Worm (Caenorhabditis elegans) whole organism, dauer: ENCODE data around the gene F44E5.4.
"Not testable (repeated sequence)": the region's sequence is repeated elsewhere in the genome, so short reads cannot be mapped to it uniquely, and the experiment has no call there.

Experiments
- unc-62 ChIP-seq: sonication (generic microtip); optimal IDR thresholded peaks from 2 replicates; lab custom pipeline; 2017; ENCODE audit warnings: missing biosample characterization, missing genetic modification reagents, missing genetic modification characterization

Gene F44E5.4

ce11 chrII:11759277-11759676 is at the start of gene F44E5.4, which contains the start of gene F44E5.5:
TSS of gene F44E5.4 (minus strand) at chrII:11759311.
TSS of gene F44E5.5 (plus strand) at chrII:11759662.
- not testable (repeated sequence) for TF ChIP-seq unc-62 (GFP tag; lab: Kevin White, UChicago)

DNA sequence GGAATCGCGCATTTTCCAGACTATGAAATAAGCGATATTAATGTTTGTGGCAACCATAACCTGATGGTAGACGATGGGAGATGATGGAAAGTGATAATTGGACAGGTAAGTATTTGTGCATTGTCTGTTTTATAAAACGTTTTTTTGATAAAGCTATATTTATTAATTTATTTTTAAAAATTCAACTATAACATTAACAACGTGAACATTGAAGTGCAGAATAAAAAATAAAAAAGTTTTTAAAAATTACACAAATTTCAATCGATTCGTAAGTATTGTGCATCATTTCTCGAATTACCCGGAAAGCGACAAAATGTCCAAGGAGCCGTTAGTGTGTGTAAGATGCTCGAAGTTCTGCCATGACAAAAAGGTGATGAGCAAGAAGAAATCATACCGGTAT is 47.1 kb upstream of the F44E5.4 start, which contains the start of gene jmjd-1.1:
Gene jmjd-1.1, plus strand, starts transcription at position 301 of the 400 bp plus-strand sequence.
- no peak for TF ChIP-seq unc-62 (GFP tag; lab: Kevin White, UChicago)

DNA sequence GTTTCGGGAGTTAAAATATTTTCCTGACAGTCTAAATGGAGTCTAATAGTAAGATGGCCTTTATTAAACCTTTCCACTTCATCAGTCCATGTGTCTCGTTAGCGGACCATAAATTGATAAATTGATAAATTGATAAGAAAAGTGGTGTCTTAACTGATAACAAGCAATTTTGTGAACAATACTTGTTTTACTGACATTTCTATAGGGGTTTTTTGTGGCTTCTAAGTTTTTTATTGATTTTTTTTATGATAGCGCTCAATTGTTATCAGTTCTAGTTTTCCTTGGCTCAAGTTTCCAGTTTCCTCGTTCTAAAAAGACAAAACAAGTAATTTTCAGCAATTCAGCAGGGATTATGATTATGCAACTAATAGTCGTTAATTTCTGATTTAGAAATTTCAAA is 43.3 kb upstream of the F44E5.4 start, which contains the start of gene F43G6.17:
Gene F43G6.17, plus strand, starts transcription at position 301 of the 400 bp plus-strand sequence.
- TF ChIP-seq unc-62 (GFP tag; lab: Kevin White, UChicago), result no peak

- no peak for TF ChIP-seq unc-62 (GFP tag; lab: Kevin White, UChicago)
These were observed 39.6 kb upstream of the F44E5.4 start, which contains the start of gene hda-5 for ce11 chrII:11798737-11799136. TSS of gene hda-5 (plus strand) at chrII:11799037.

- no peak for TF ChIP-seq unc-62 (GFP tag; lab: Kevin White, UChicago)
These were observed 38.1 kb upstream of the F44E5.4 start for ce11 chrII:11797194-11797593.

DNA sequence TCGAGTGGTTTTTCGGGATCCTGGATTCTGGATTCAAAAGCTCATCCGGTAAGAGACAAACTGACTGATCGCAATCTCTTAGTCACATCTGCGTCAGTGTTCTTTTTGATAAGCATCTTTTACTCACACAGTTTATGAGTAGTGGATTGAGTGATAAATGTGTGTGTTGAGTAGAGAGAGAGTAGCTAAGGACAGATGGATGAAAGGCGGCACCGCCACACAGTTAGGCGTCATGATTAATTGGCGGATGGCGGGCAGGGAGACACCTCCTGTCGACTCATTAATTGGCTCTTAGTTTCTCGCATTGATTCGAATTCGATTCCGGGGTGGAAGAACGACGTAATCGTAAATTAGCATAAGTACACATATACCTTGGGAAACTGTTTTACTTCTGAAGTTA is 35.3 kb upstream of the F44E5.4 start:
- no peak for TF ChIP-seq unc-62 (GFP tag; lab: Kevin White, UChicago)

DNA sequence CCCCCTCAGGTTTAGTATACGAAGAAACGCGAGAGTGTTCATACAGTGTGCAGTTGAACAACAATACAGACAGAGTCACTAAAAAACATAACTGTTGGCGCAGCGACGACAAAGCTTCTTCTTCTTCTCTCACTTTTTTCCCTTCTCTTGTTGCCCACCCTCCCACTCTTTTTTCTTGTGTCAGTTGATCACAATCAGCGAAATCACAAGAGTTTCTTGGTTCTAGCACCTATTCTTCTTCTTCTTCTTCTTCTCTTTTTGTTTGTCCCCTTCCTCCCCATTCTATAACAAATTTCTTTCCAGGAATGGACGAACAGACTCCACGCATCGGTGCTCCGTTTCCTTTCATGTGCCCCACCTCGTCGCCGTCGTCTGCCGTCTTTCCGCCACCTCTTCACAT is 31.3 kb upstream of the F44E5.4 start, which contains the start of gene F43G6.4:
Gene F43G6.4, plus strand, starts transcription at position 301 of the 400 bp plus-strand sequence.
- TF ChIP-seq unc-62 (GFP tag; lab: Kevin White, UChicago), result no peak

DNA sequence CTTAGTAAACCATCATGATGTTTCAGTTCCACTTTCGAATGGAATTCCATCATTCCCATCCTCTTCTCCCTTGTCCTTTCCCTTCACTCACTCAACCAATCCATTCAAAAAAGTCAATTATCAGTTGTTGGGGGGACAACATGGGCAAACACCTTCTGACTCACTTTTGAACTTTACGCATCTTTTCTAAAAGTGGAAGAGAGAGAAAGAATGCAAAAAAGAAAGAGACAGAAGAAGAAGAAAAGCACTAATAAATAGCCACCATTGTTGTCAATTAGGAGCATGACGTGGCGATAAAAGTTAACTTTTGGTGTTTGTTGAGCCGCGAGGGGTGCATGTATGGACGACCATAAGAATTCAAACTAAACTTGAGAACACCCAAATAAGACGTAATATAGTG is 28.9 kb upstream of the F44E5.4 start:
- no peak for TF ChIP-seq unc-62 (GFP tag; lab: Kevin White, UChicago)

ce11 chrII:11782493-11782892 is 23.4 kb upstream of the F44E5.4 start, which contains the start of gene F43G6.16:
TSS of gene F43G6.16 (minus strand) at chrII:11782633.
- no peak for TF ChIP-seq unc-62 (GFP tag; lab: Kevin White, UChicago)

DNA sequence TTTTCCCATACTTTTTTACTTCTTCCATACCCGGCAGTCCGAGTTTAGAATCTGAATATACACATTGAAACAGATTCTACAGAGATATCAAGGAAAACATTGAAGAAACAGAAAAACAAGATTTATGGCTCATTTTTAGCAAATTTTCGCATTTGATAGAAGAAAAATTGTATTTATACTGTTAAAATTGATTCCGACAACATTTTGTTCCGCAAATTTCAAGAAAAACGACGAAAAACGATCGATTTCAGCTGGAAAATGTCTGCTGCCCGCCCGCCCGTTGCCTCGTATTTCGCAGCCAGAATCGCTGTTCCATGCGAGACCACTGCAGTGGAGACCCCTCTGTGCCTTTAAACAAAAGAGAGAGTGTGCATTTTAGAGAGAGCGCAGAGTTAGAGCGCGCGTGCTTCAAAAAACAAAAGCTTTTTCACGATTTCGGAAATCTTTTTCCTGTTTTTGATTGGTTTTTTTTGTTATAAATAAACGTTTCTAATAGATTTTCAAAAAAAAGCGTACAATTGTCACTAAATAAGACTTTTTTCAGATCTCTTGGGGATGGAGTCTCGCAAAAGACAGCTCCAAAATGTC is 18.9 kb upstream of the F44E5.4 start, which contains the start of the genes patr-1 and dna-2:
Gene patr-1, minus strand, starts transcription at position 51 of the 588 bp plus-strand sequence.
Gene dna-2, plus strand, starts transcription at position 538 of the 588 bp plus-strand sequence.
- TF ChIP-seq unc-62 (GFP tag; lab: Kevin White, UChicago), result no peak

DNA sequence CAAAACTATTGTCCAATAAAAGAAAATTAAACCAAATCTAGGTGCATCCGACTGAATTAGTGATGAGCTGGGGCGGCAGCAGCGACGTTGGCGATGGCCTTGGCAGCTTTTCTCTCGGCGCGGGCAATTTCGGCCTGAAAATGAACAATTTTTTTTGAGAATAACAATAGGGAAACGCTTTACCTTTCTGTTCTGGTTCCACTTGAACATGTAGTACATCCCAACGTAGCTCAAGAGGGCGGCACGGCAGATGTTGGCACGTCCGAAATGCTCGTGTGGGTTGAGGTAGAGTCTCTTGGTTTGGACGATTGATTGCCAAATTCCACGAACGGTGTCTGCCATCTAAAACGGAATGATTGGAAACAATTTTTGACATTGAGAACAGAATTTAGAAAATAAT is 15.1 kb upstream of the F44E5.4 start, which contains the start of gene F44E5.1:
Gene F44E5.1, minus strand, starts transcription at position 342 of the 400 bp plus-strand sequence.
- no peak for TF ChIP-seq unc-62 (GFP tag; lab: Kevin White, UChicago)

ce11 chrII:11772364-11772763 is 13.3 kb upstream of the F44E5.4 start, which contains the start of gene F44E5.15:
TSS of gene F44E5.15 (plus strand) at chrII:11772664.
- TF ChIP-seq unc-62 (GFP tag; lab: Kevin White, UChicago), result no peak

- no peak for TF ChIP-seq unc-62 (GFP tag; lab: Kevin White, UChicago)
These were observed 7.4 kb upstream of the F44E5.4 start, which contains the start of gene F44E5.2 for ce11 chrII:11766472-11766871. TSS of gene F44E5.2 (plus strand) at chrII:11766772.

DNA sequence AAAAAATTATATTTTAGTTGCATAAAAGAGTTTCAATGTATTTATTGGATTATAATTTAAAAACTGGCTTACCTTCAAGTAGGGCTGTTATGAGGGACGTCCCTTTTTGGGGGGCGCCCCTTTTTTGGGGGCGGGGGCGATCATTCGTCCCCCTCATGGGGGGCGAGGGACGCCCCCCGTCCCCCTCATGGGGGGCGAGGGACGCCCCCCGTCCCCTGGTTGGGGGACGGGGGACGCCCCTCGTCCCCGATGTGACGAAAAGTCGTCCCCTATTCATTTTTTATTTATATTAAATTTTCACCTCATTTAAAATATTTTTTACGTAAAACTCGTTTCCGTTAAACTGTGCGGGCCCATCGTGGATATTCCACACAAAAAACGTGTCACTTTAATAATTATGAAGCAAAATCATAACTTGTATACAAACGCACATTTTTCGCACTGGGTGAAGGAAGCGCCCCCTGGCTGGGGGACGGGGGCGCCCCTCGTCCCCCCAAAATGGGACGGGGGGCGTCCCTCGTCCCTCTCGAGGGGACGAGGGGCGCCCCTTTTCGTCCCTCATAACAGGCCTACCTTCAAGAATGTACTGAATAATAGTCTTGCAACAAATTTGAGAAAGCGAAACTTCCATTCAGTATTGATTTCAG is 6.5 kb upstream of the F44E5.4 start:
- no peak for TF ChIP-seq unc-62 (GFP tag; lab: Kevin White, UChicago)

ce11 chrII:11761806-11762512 is 2.8 kb upstream of the F44E5.4 start:
- TF ChIP-seq unc-62 (GFP tag; lab: Kevin White, UChicago), result no peak
